Worm (Caenorhabditis elegans) whole organism, late embryonic: ENCODE measurements around the gene C39B10.3.

Source experiments
- C08G9.2 ChIP-seq: sonication (generic microtip); optimal IDR thresholded peaks from 2 replicates; lab custom pipeline; 2016; ENCODE audit warnings: mild to moderate bottlenecking, missing genetic modification characterization, moderate library complexity, missing compliant biosample characterization
- C38D4.7 ChIP-seq: fragments of 200-800 bp; sonication (Bioruptor generic); optimal IDR thresholded peaks from 2 replicates; lab custom pipeline; 2018; ENCODE audit warnings: mild to moderate bottlenecking, missing genetic modification characterization, moderate library complexity, missing compliant biosample characterization
- K02D7.2 ChIP-seq: sonication (generic microtip); optimal IDR thresholded peaks from 2 replicates; lab custom pipeline; 2017; ENCODE audit warnings: mild to moderate bottlenecking, missing genetic modification characterization, missing compliant biosample characterization
- ama-1 ChIP-seq: fragments of 150-350 bp; optimal IDR thresholded peaks from 2 replicates; lab custom pipeline; 2014
- ceh-19 ChIP-seq: fragments of 200-800 bp; sonication (Bioruptor generic); optimal IDR thresholded peaks from 2 replicates; lab custom pipeline; 2018; ENCODE audit warnings: mild to moderate bottlenecking, missing genetic modification characterization, missing compliant biosample characterization
- ceh-22 ChIP-seq: sonication (generic microtip); optimal IDR thresholded peaks from 2 replicates; lab custom pipeline; 2017; ENCODE audit warnings: missing biosample characterization, missing genetic modification characterization
- ceh-24 ChIP-seq: sonication (generic microtip); optimal IDR thresholded peaks from 2 replicates; lab custom pipeline; 2016; ENCODE audit warnings: mild to moderate bottlenecking, missing genetic modification characterization, missing compliant biosample characterization
- ceh-31 ChIP-seq: sonication (generic microtip); optimal IDR thresholded peaks from 2 replicates; lab custom pipeline; 2016; ENCODE audit warnings: missing genetic modification characterization, missing compliant biosample characterization
- ceh-45 ChIP-seq: fragments of 200-800 bp; sonication (Bioruptor generic); IDR thresholded peaks from 2 replicates; pipeline ENCODE4 v1.3.6; 2022; ENCODE audit warnings: missing genetic modification reagents, missing genetic modification characterization, missing compliant biosample characterization
- ceh-48 ChIP-seq: sonication (generic microtip); optimal IDR thresholded peaks from 2 replicates; lab custom pipeline; 2016; ENCODE audit warnings: missing genetic modification characterization, inconsistent platforms, missing compliant biosample characterization
- ceh-6 ChIP-seq: fragments of 200-800 bp; sonication (Bioruptor generic); optimal IDR thresholded peaks from 2 replicates; lab custom pipeline; 2018; ENCODE audit warnings: mild to moderate bottlenecking, missing genetic modification characterization, missing compliant biosample characterization
- che-1 ChIP-seq: sonication (generic microtip); optimal IDR thresholded peaks from 2 replicates; lab custom pipeline; 2016; ENCODE audit warnings: mild to moderate bottlenecking, missing genetic modification characterization, missing compliant biosample characterization
- dmd-4 ChIP-seq: sonication (generic microtip); optimal IDR thresholded peaks from 2 replicates; lab custom pipeline; 2016; ENCODE audit warnings: borderline replicate concordance, missing genetic modification characterization, missing compliant biosample characterization
- dve-1 ChIP-seq: sonication (generic microtip); optimal IDR thresholded peaks from 2 replicates; lab custom pipeline; 2017; ENCODE audit warnings: antibody characterized with exemption, mild to moderate bottlenecking, missing genetic modification characterization, missing compliant biosample characterization
- elt-4 ChIP-seq: sonication (generic microtip); optimal IDR thresholded peaks from 2 replicates; lab custom pipeline; 2016; ENCODE audit warnings: missing genetic modification characterization, missing compliant biosample characterization
- eyg-1 ChIP-seq: sonication (generic microtip); optimal IDR thresholded peaks from 2 replicates; lab custom pipeline; 2016; ENCODE audit warnings: missing genotype, missing genetic modification characterization, missing compliant biosample characterization
- fkh-10 ChIP-seq: fragments of 150-350 bp; optimal IDR thresholded peaks from 2 replicates; lab custom pipeline; 2014; ENCODE audit warnings: missing biosample characterization, missing genetic modification reagents, missing genetic modification characterization
- hlh-13 ChIP-seq: fragments of 200-800 bp; sonication (Bioruptor generic); optimal IDR thresholded peaks from 2 replicates; lab custom pipeline; 2018; ENCODE audit warnings: mild to moderate bottlenecking, missing genetic modification characterization, missing compliant biosample characterization
- hlh-15 ChIP-seq: sonication (generic microtip); optimal IDR thresholded peaks from 2 replicates; lab custom pipeline; 2016; ENCODE audit warnings: missing genetic modification characterization, missing compliant biosample characterization
- hlh-8 ChIP-seq: sonication (generic microtip); optimal IDR thresholded peaks from 2 replicates; lab custom pipeline; 2016; ENCODE audit warnings: missing genotype, missing genetic modification characterization, missing compliant biosample characterization
- lim-6 ChIP-seq: sonication (generic microtip); optimal IDR thresholded peaks from 2 replicates; lab custom pipeline; 2016; ENCODE audit warnings: missing genetic modification characterization, missing compliant biosample characterization
- madf-2 ChIP-seq: sonication (generic microtip); optimal IDR thresholded peaks from 2 replicates; lab custom pipeline; 2017; ENCODE audit warnings: missing genetic modification characterization, missing compliant biosample characterization
- mec-3 ChIP-seq: sonication (generic microtip); optimal IDR thresholded peaks from 2 replicates; lab custom pipeline; 2016; ENCODE audit warnings: borderline replicate concordance, missing genetic modification characterization, missing compliant biosample characterization
- nfya-1 ChIP-seq: sonication (generic microtip); optimal IDR thresholded peaks from 2 replicates; lab custom pipeline; 2017; ENCODE audit warnings: missing genetic modification characterization, mild to moderate bottlenecking, missing compliant biosample characterization, antibody characterized with exemption, moderate library complexity
- nhr-11 ChIP-seq: fragments of 150-350 bp; optimal IDR thresholded peaks from 2 replicates; lab custom pipeline; 2014; ENCODE audit warnings: missing biosample characterization, missing genetic modification characterization
- npax-4 ChIP-seq: sonication (generic microtip); optimal IDR thresholded peaks from 2 replicates; lab custom pipeline; 2016; ENCODE audit warnings: missing genetic modification characterization, missing compliant biosample characterization
- pag-3 ChIP-seq: sonication (generic microtip); optimal IDR thresholded peaks from 2 replicates; lab custom pipeline; 2016; ENCODE audit warnings: missing compliant biosample characterization, missing genetic modification characterization, borderline replicate concordance
- pat-9 ChIP-seq: fragments of 200-800 bp; sonication (Bioruptor generic); optimal IDR thresholded peaks from 2 replicates; lab custom pipeline; 2018; ENCODE audit warnings: mild to moderate bottlenecking, missing genetic modification characterization, moderate library complexity, missing compliant biosample characterization
- pha-4 ChIP-seq: fragments of 150-350 bp; optimal IDR thresholded peaks from 2 replicates; lab custom pipeline; 2018; ENCODE audit warnings: missing biosample characterization, missing genetic modification reagents, missing genetic modification characterization
- pqm-1 ChIP-seq: sonication (generic microtip); optimal IDR thresholded peaks from 2 replicates; lab custom pipeline; 2016; ENCODE audit warnings: missing genetic modification characterization, missing compliant biosample characterization
- ref-2 ChIP-seq: sonication (generic microtip); optimal IDR thresholded peaks from 2 replicates; lab custom pipeline; 2016; ENCODE audit warnings: missing genetic modification characterization, missing compliant biosample characterization
- sdc-2 ChIP-seq: sonication (generic microtip); optimal IDR thresholded peaks from 2 replicates; lab custom pipeline; 2016; ENCODE audit warnings: missing genotype, missing genetic modification characterization, missing compliant biosample characterization
- sox-4 ChIP-seq: sonication (generic microtip); optimal IDR thresholded peaks from 2 replicates; lab custom pipeline; 2017; ENCODE audit warnings: mild to moderate bottlenecking, missing genetic modification characterization, inconsistent platforms, missing compliant biosample characterization
- syd-9 ChIP-seq: sonication (generic microtip); optimal IDR thresholded peaks from 2 replicates; lab custom pipeline; 2016; ENCODE audit warnings: mild to moderate bottlenecking, missing genetic modification characterization, moderate library complexity, missing compliant biosample characterization
- unc-3 ChIP-seq, 2 experiments: fragments of 200-800 bp in 1 of 2; sonication (Bioruptor generic) in 1 of 2; sonication (generic microtip) in 1 of 2; conservative IDR thresholded peaks in 1 of 2; optimal IDR thresholded peaks in 1 of 2; 2 replicates each; pipeline versions ENCODE4 v1.3.6 to Lab custom; 2016 to 2022; ENCODE audit warnings: missing compliant biosample characterization in 2 of 2, missing genetic modification characterization in 2 of 2, missing genetic modification reagents in 1 of 2
- unc-55 ChIP-seq: sonication (generic microtip); optimal IDR thresholded peaks from 2 replicates; lab custom pipeline; 2017; ENCODE audit warnings: missing biosample characterization, missing genetic modification reagents, missing genetic modification characterization
- unc-86 ChIP-seq: sonication (generic microtip); optimal IDR thresholded peaks from 2 replicates; lab custom pipeline; 2016; ENCODE audit warnings: missing genetic modification characterization, missing compliant biosample characterization
- ztf-16 ChIP-seq: sonication (generic microtip); optimal IDR thresholded peaks from 2 replicates; lab custom pipeline; 2017; ENCODE audit warnings: missing genetic modification characterization, missing compliant biosample characterization

C39B10.3 gene

ce11 chrX:10480563-10481290 lies 36.8 kb downstream of the C39B10.3 start, which contains the start of gene elt-2:
Gene elt-2, plus strand, starts transcription at chrX:10481240.
- peak; percentile 3 for TF ChIP-seq pqm-1 (tag; lab: Kevin White, UChicago)
- no peak for TF ChIP-seq eyg-1 (tag; lab: Kevin White, UChicago)

ce11 chrX:10482272-10482671 lies 38.3 kb downstream of the C39B10.3 start:
- TF ChIP-seq hlh-15 (no peak), hlh-8 (tag; lab: Kevin White, UChicago) (no peak), nhr-11 (no peak), ztf-16 (tag; lab: Kevin White, UChicago) (no peak), madf-2 (tag; lab: Kevin White, UChicago) (no peak), ceh-24 (tag; lab: Kevin White, UChicago) (no peak), fkh-10 (GFP tag; lab: Kevin White, UChicago) (no peak), ceh-45 (no peak), ceh-6 (GFP tag; lab: Kevin White, UChicago) (no peak), ref-2 (tag; lab: Kevin White, UChicago) (no peak), unc-55 (no peak), sox-4 (tag; lab: Kevin White, UChicago) (no peak), K02D7.2 (tag; lab: Kevin White, UChicago) (no peak), hlh-13 (GFP tag; lab: Kevin White, UChicago) (no peak)

- TF ChIP-seq mec-3 (tag; lab: Kevin White, UChicago): no peak
- TF ChIP-seq unc-86 (tag; lab: Kevin White, UChicago): no peak
- TF ChIP-seq pag-3 (tag; lab: Kevin White, UChicago): no peak
- TF ChIP-seq nfya-1: no peak
- TF ChIP-seq npax-4 (tag; lab: Kevin White, UChicago): no peak
- no peak for TF ChIP-seq unc-3 (GFP tag; conservative IDR thresholded peaks at IDR 0.05; lab: Robert Waterston, UW)
- TF ChIP-seq unc-3 (tag; optimal IDR thresholded peaks at IDR 0.05; lab: Kevin White, UChicago): no peak
- no peak for TF ChIP-seq che-1 (tag; lab: Kevin White, UChicago)
- no peak for TF ChIP-seq hlh-8 (tag; lab: Kevin White, UChicago)
- no peak for TF ChIP-seq ceh-31 (tag; lab: Kevin White, UChicago)
- no peak for TF ChIP-seq sox-4 (tag; lab: Kevin White, UChicago)
- no peak for TF ChIP-seq sdc-2
- no peak for TF ChIP-seq dmd-4 (tag; lab: Kevin White, UChicago)
- TF ChIP-seq dve-1 (tag; lab: Kevin White, UChicago): no peak
- no peak for TF ChIP-seq ceh-19 (GFP tag; lab: Kevin White, UChicago)
- TF ChIP-seq ceh-22 (tag; lab: Kevin White, UChicago): no peak
- no peak for TF ChIP-seq pat-9 (tag; lab: Kevin White, UChicago)
- TF ChIP-seq, all 69 proteins: peak for 0
Measured at ce11 chrX:10485300-10485755, 41.4 kb downstream of the C39B10.3 start, which contains the start of gene C33D3.3. Gene C33D3.3, plus strand, starts transcription at chrX:10485350.

- TF ChIP-seq lim-6 (tag; lab: Kevin White, UChicago) (no peak), elt-4 (tag; lab: Kevin White, UChicago) (no peak), C08G9.2 (no peak), dve-1 (tag; lab: Kevin White, UChicago) (no peak), npax-4 (tag; lab: Kevin White, UChicago) (no peak), C38D4.7 (GFP tag; lab: Kevin White, UChicago) (no peak), hlh-8 (tag; lab: Kevin White, UChicago) (no peak), ama-1 (no peak), pha-4 (tag; lab: Kevin White, UChicago) (no peak), che-1 (tag; lab: Kevin White, UChicago) (no peak), syd-9 (tag; lab: Kevin White, UChicago) (no peak), K02D7.2 (tag; lab: Kevin White, UChicago) (no peak), hlh-13 (GFP tag; lab: Kevin White, UChicago) (no peak), ceh-48 (tag; lab: Kevin White, UChicago) (no peak), hlh-15 (no peak)
Measured at ce11 chrX:10488763-10489162, 44.8 kb downstream of the C39B10.3 start, which contains the start of gene C33D3.4. Gene C33D3.4, plus strand, starts transcription at chrX:10489063.
